Fruit fly (Drosophila melanogaster): ENCODE measurements around the gene Ugt302E1.
A peak's percentile ranks its signal among the peaks of the same experiment; 100 is the strongest.

The Ugt302E1 gene

dm6 chr3R:11196648-11197388 lies 42.4 kb downstream of the Ugt302E1 start (continued):
- peak; percentile 97 for TF ChIP-seq ase (GFP tag; IDR thresholded peaks at IDR 0.05)
- TF ChIP-seq Camta (GFP tag; optimal IDR thresholded peaks at IDR 0.05), result peak; percentile 89
- peak; percentile 98 for TF ChIP-seq CG12104 (GFP tag; optimal IDR thresholded peaks at IDR 0.05)
- peak; percentile 93 for TF ChIP-seq CG5180 (GFP tag; optimal IDR thresholded peaks at IDR 0.05)
- peak; percentile 99 for TF ChIP-seq CG15269 (tag; optimal IDR thresholded peaks at IDR 0.05)
- peak; percentile 99 for TF ChIP-seq scrt (GFP tag; optimal IDR thresholded peaks at IDR 0.05)
- peak; percentile 94 for TF ChIP-seq Taf1 (GFP tag; IDR thresholded peaks at IDR 0.05)
- TF ChIP-seq HLH3B (GFP tag; IDR thresholded peaks at IDR 0.05), result peak; percentile 98
- peak; percentile 96 for TF ChIP-seq CG17385 (GFP tag; optimal IDR thresholded peaks at IDR 0.05)
- TF ChIP-seq yki (optimal IDR thresholded peaks at IDR 0.05), result no peak
- TF ChIP-seq wdn (GFP tag; IDR thresholded peaks at IDR 0.05), result peak; percentile 97
- TF ChIP-seq abd-A (tag; optimal IDR thresholded peaks at IDR 0.05), result peak; percentile 98
- TF ChIP-seq CG10267 (tag; optimal IDR thresholded peaks at IDR 0.05), result peak; percentile 96
- peak; percentile 82 for TF ChIP-seq CG12769 (tag; optimal IDR thresholded peaks at IDR 0.05)
- TF ChIP-seq zen (tag; optimal IDR thresholded peaks at IDR 0.05), result peak; percentile 96
- TF ChIP-seq org-1 (GFP tag; optimal IDR thresholded peaks at IDR 0.05), result peak; percentile 98
- peak; percentile 69 for TF ChIP-seq Myb (GFP tag; optimal IDR thresholded peaks at IDR 0.05)
- TF ChIP-seq CG13775 (GFP tag; optimal IDR thresholded peaks at IDR 0.05), result peak; percentile 98
- peak; percentile 97 for TF ChIP-seq Gug (GFP tag; IDR thresholded peaks at IDR 0.05)
- TF ChIP-seq CG11085 (GFP tag; IDR thresholded peaks at IDR 0.05), result peak; percentile 96
- peak; percentile 90 for TF ChIP-seq dmrt11E (tag; optimal IDR thresholded peaks at IDR 0.05)
- TF ChIP-seq br (optimal IDR thresholded peaks at IDR 0.05), result no peak
- peak; percentile 33 for TF ChIP-seq CG9797 (GFP tag; optimal IDR thresholded peaks at IDR 0.05)
- TF ChIP-seq Six4 (GFP tag; optimal IDR thresholded peaks at IDR 0.05), result peak; percentile 98
- TF ChIP-seq trem (tag; optimal IDR thresholded peaks at IDR 0.05), result peak; percentile 86
- TF ChIP-seq CG15514 (GFP tag; optimal IDR thresholded peaks at IDR 0.05), result peak; percentile 90
- peak; percentile 99 for TF ChIP-seq CG10209 (GFP tag; optimal IDR thresholded peaks at IDR 0.05)
- peak; percentile 95 for TF ChIP-seq CG17328 (GFP tag; IDR thresholded peaks at IDR 0.05)
- peak; percentile 99 for TF ChIP-seq Meics (GFP tag; optimal IDR thresholded peaks at IDR 0.05)
- peak; percentile 97 for TF ChIP-seq HmgZ (tag; optimal IDR thresholded peaks at IDR 0.05)
- peak; percentile 10 for TF ChIP-seq btn (GFP tag; optimal IDR thresholded peaks at IDR 0.05)
- TF ChIP-seq Hsf (GFP tag; optimal IDR thresholded peaks at IDR 0.05), result peak; percentile 97
- TF ChIP-seq dysf (GFP tag; IDR thresholded peaks at IDR 0.05), result peak; percentile 99
- TF ChIP-seq CG6791 (GFP tag; IDR thresholded peaks at IDR 0.05; ENCODE audit: partially characterized antibody), result no peak
- peak; percentile 95 for TF ChIP-seq CG18764 (GFP tag; optimal IDR thresholded peaks at IDR 0.05)
- TF ChIP-seq CG17186 (GFP tag; optimal IDR thresholded peaks at IDR 0.05), result peak; percentile 80
- TF ChIP-seq CG8359 (GFP tag; optimal IDR thresholded peaks at IDR 0.05; ENCODE audit: borderline replicate concordance), result peak; percentile 93
- peak; percentile 72 for TF ChIP-seq Hey (tag; optimal IDR thresholded peaks at IDR 0.05)
- TF ChIP-seq ken (GFP tag; IDR thresholded peaks at IDR 0.05), result peak; percentile 96
- TF ChIP-seq jumu (GFP tag; optimal IDR thresholded peaks at IDR 0.05), result peak; percentile 85
- TF ChIP-seq bbx (GFP tag; IDR thresholded peaks at IDR 0.05; ENCODE audit: partially characterized antibody), result no peak; the same call in 1 of the 2 replicates
- peak; percentile 100 for TF ChIP-seq CG31441 (GFP tag; IDR thresholded peaks at IDR 0.05)
- peak; percentile 88 for TF ChIP-seq CG1024 (GFP tag; IDR thresholded peaks at IDR 0.05)
- TF ChIP-seq slou (GFP tag; optimal IDR thresholded peaks at IDR 0.05), result peak; percentile 98
- no peak for TF ChIP-seq cad (GFP tag; optimal IDR thresholded peaks at IDR 0.05)
- TF ChIP-seq ems (GFP tag; optimal IDR thresholded peaks at IDR 0.05), result peak; percentile 90
- peak; percentile 99 for TF ChIP-seq PHDP (tag; optimal IDR thresholded peaks at IDR 0.05)
- peak; percentile 90 for TF ChIP-seq fu2 (GFP tag; optimal IDR thresholded peaks at IDR 0.05)
- TF ChIP-seq MESR4 (GFP tag; optimal IDR thresholded peaks at IDR 0.05), result peak; percentile 19
- peak; percentile 99 for TF ChIP-seq slbo (GFP tag; IDR thresholded peaks at IDR 0.05)
